Fruit fly (Drosophila melanogaster): ENCODE data around the gene Pfdn1.

Gene Pfdn1

DNA sequence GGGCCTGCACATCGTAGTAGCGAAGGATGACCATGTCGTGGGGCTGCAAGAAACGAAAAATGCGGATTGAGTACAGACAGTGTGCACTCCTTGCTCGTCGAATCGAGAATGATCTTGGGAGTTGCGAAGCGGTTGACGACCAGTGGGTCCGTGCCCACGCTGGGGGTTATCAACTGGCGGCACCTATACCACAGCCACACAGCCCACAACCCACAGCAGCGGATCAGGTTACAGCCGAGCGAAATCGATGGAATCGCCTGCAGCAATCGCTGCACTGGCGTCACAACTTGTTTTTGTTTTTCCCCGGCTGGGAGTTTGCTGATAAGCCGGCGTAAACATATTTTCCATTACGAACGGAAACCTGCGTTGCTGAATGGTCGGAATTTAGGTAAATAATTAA is 23.4 kb upstream of the Pfdn1 start:
- TF ChIP-seq CG42726 (GFP tag; IDR thresholded peaks at IDR 0.05; ENCODE audit: partially characterized antibody) = 0 out of 2 replicates have a peak, but pooled peaks have one; percentile 20
- TF ChIP-seq CG4730 (GFP tag; IDR thresholded peaks at IDR 0.05) = no peak
- no peak for TF ChIP-seq Dll (GFP tag; IDR thresholded peaks at IDR 0.05; ENCODE audit: partially characterized antibody)

- TF ChIP-seq vvl (GFP tag; IDR thresholded peaks at IDR 0.05) (peak; percentile 47; the same call in 1 of the 2 replicates), CG10543 (GFP tag; optimal IDR thresholded peaks at IDR 0.05) (peak; percentile 60), CG10565 (GFP tag; optimal IDR thresholded peaks at IDR 0.05) (no peak), sc (optimal IDR thresholded peaks at IDR 0.05) (no peak), sc (GFP tag; optimal IDR thresholded peaks at IDR 0.05) (no peak), sens-2 (GFP tag; IDR thresholded peaks at IDR 0.05) (no peak), en (GFP tag; optimal IDR thresholded peaks at IDR 0.05) (no peak), gem (tag; optimal IDR thresholded peaks at IDR 0.05) (no peak), CG13296 (GFP tag; optimal IDR thresholded peaks at IDR 0.05) (peak; percentile 26), CG7271 (tag; optimal IDR thresholded peaks at IDR 0.05) (no peak), ftz-f1 (GFP tag; optimal IDR thresholded peaks at IDR 0.05) (peak; percentile 65), CG16863 (GFP tag; optimal IDR thresholded peaks at IDR 0.05) (no peak), C15 (GFP tag; IDR thresholded peaks at IDR 0.05) (no peak), Ptx1 (GFP tag; IDR thresholded peaks at IDR 0.05) (no peak), Blimp-1 (GFP tag; optimal IDR thresholded peaks at IDR 0.05) (peak; percentile 62), CG42726 (GFP tag; IDR thresholded peaks at IDR 0.05; ENCODE audit: partially characterized antibody) (no peak), CG3065 (GFP tag; optimal IDR thresholded peaks at IDR 0.05) (no peak), oc (tag; optimal IDR thresholded peaks at IDR 0.05) (peak; percentile 15), vfl (GFP tag; optimal IDR thresholded peaks at IDR 0.05) (peak; percentile 64), CG12219 (GFP tag; optimal IDR thresholded peaks at IDR 0.05) (no peak), Antp (GFP tag; optimal IDR thresholded peaks at IDR 0.05) (peak; percentile 38), CG11696 (GFP tag; IDR thresholded peaks at IDR 0.05) (no peak), CG3726 (GFP tag; IDR thresholded peaks at IDR 0.05) (peak; percentile 41; the same call in 1 of the 3 replicates), bigmax (GFP tag; optimal IDR thresholded peaks at IDR 0.05) (no peak), Sry-δ (GFP tag; optimal IDR thresholded peaks at IDR 0.05) (peak; percentile 34), CG17829 (tag; optimal IDR thresholded peaks at IDR 0.05) (peak; percentile 19), Abd-B (GFP tag; optimal IDR thresholded peaks at IDR 0.05) (no peak), exex (tag; optimal IDR thresholded peaks at IDR 0.05) (peak; percentile 78), gsb-n (tag; optimal IDR thresholded peaks at IDR 0.05) (no peak), lbe (GFP tag; optimal IDR thresholded peaks at IDR 0.05) (peak; percentile 35), ERR (GFP tag; optimal IDR thresholded peaks at IDR 0.05) (peak; percentile 46), CG3847 (GFP tag; IDR thresholded peaks at IDR 0.05) (peak; percentile 63), Hr51 (GFP tag; optimal IDR thresholded peaks at IDR 0.05) (peak in 1 of 2 experiments; percentile 11), Ada2b (GFP tag; IDR thresholded peaks at IDR 0.05) (peak; percentile 39; the same call in 1 of the 2 replicates), Awh (GFP tag; IDR thresholded peaks at IDR 0.05) (no peak), bab2 (GFP tag; optimal IDR thresholded peaks at IDR 0.05) (peak; percentile 5), CG18619 (GFP tag; optimal IDR thresholded peaks at IDR 0.05) (peak; percentile 38), fd3F (GFP tag; optimal IDR thresholded peaks at IDR 0.05) (no peak), CG16813 (GFP tag; IDR thresholded peaks at IDR 0.05; ENCODE audit: partially characterized antibody) (no peak), ems (GFP tag; optimal IDR thresholded peaks at IDR 0.05) (peak; percentile 41), sna (GFP tag; IDR thresholded peaks at IDR 0.05; ENCODE audit: partially characterized antibody) (no peak), HmgZ (tag; optimal IDR thresholded peaks at IDR 0.05) (peak; percentile 87), CG31224 (GFP tag; IDR thresholded peaks at IDR 0.05) (no peak), CG1792 (GFP tag; optimal IDR thresholded peaks at IDR 0.05) (peak; percentile 57), ase (GFP tag; IDR thresholded peaks at IDR 0.05) (no peak), Tbp (GFP tag; optimal IDR thresholded peaks at IDR 0.05) (no peak)
Observed at dm6 chr2L:6045972-6046718, 22.7 kb upstream of the Pfdn1 start, which contains the start of gene Pfas. TSS of gene Pfas (minus strand) at chr2L:6046050.

Data from whole organism, embryonic.